Worm (Caenorhabditis elegans) whole organism, L3 larva: ENCODE results near the gene C42C1.3.

Source experiments
- aly-2 ChIP-seq: fragments of 150-350 bp; optimal IDR thresholded peaks from 2 replicates; lab custom pipeline; 2014; ENCODE audit warnings: missing biosample characterization, missing genetic modification characterization
- elt-3 ChIP-seq, 3 experiments: fragments of 150-350 bp in 1 of 3; sonication (generic microtip) in 2 of 3; optimal IDR thresholded peaks; 2 replicates in 2 of 3; 4 replicates in 1 of 3; lab custom pipeline; 2014 to 2017; ENCODE audit warnings: missing biosample characterization in 3 of 3, missing genetic modification characterization in 3 of 3
- fos-1 ChIP-seq: fragments of 150-350 bp; optimal IDR thresholded peaks from 2 replicates; lab custom pipeline; 2014; ENCODE audit warnings: missing biosample characterization, missing genetic modification characterization
- nhr-237 ChIP-seq: fragments of 150-350 bp; optimal IDR thresholded peaks from 2 replicates; lab custom pipeline; 2014; ENCODE audit warnings: missing biosample characterization, missing genetic modification characterization
- zag-1 ChIP-seq: fragments of 150-350 bp; optimal IDR thresholded peaks from 2 replicates; lab custom pipeline; 2014; ENCODE audit warnings: missing biosample characterization, missing genetic modification characterization

- TF ChIP-seq nhr-237 (tag; lab: Kevin White, UChicago) (no peak), zag-1 (tag; lab: Kevin White, UChicago) (no peak), fos-1 (tag; lab: Kevin White, UChicago) (no peak), aly-2 (no peak), elt-3 (tag; optimal IDR thresholded peaks at IDR 0.05; lab: Kevin White, UChicago) (no peak)
Observed at ce11 chrIV:12227012-12227411, 43.3 kb downstream of the C42C1.3 start, which contains the start of gene mlt-3.
